Fruit fly (Drosophila melanogaster): ENCODE data around the gene Daao2.

Daao2 gene

DNA sequence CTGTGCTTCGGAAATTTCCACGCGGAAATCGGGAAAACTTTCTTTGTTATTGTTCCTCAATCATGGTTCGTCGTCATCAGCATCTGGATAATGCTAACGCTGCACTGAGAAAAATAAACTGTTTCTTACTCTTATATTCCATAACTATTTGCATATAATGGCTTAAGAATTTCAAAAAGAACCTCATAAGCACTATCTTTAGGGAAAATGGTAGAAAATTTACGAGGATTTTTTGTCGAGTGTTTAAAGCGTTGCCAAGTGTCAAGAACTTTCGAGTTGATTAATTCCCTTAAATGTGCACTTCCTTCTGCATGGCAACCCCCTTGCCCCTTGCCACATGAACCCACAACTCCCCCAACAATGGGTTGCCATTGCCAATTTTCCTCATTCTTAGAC is 14.8 kb upstream of the Daao2 start (continued):
- TF ChIP-seq ci (GFP tag; IDR thresholded peaks at IDR 0.05): peak; percentile 27; the same call in 1 of the 3 replicates
- peak; percentile 31 for TF ChIP-seq sima (GFP tag; optimal IDR thresholded peaks at IDR 0.05)
- TF ChIP-seq CoRest (tag; optimal IDR thresholded peaks at IDR 0.05): peak; percentile 57
- peak; percentile 28 for TF ChIP-seq CG12744 (GFP tag; optimal IDR thresholded peaks at IDR 0.05)
- peak; percentile 42 for TF ChIP-seq gsb-n (tag; optimal IDR thresholded peaks at IDR 0.05)
- TF ChIP-seq CG3281 (GFP tag; optimal IDR thresholded peaks at IDR 0.05): peak; percentile 35
- TF ChIP-seq CG7745 (tag; optimal IDR thresholded peaks at IDR 0.05): no peak
- TF ChIP-seq CG32767 (GFP tag; IDR thresholded peaks at IDR 0.05): peak; percentile 9; the same call in 1 of the 2 replicates
- peak; percentile 90 for TF ChIP-seq Med (GFP tag)
- TF ChIP-seq knrl (GFP tag; IDR thresholded peaks at IDR 0.05; ENCODE audit: partially characterized antibody): no peak
- TF ChIP-seq nmo (GFP tag; optimal IDR thresholded peaks at IDR 0.05): peak; percentile 77
- TF ChIP-seq vvl (GFP tag; IDR thresholded peaks at IDR 0.05): peak; percentile 49; the same call in 1 of the 2 replicates
- TF ChIP-seq zen2 (GFP tag; IDR thresholded peaks at IDR 0.05; ENCODE audit: partially characterized antibody): no peak
- TF ChIP-seq bbx (GFP tag; IDR thresholded peaks at IDR 0.05; ENCODE audit: partially characterized antibody): no peak
- TF ChIP-seq Tbp (GFP tag; optimal IDR thresholded peaks at IDR 0.05): no peak
- TF ChIP-seq CG12659 (GFP tag; optimal IDR thresholded peaks at IDR 0.05): peak; percentile 8
- no peak for TF ChIP-seq tup (GFP tag; optimal IDR thresholded peaks at IDR 0.05)
- no peak for TF ChIP-seq CG33213 (GFP tag; optimal IDR thresholded peaks at IDR 0.05)
- TF ChIP-seq Gug (GFP tag; IDR thresholded peaks at IDR 0.05): peak; percentile 32; the same call in 1 of the 4 replicates
- TF ChIP-seq ken (GFP tag; IDR thresholded peaks at IDR 0.05): peak; percentile 44; the same call in 1 of the 3 replicates
- TF ChIP-seq C15 (GFP tag; IDR thresholded peaks at IDR 0.05): no peak; the same call in 2 of the 3 replicates
- TF ChIP-seq croc (GFP tag; conservative IDR thresholded peaks at IDR 0.05): peak; percentile 42; the same call in 2 of the 3 replicates
- TF ChIP-seq sug (tag; optimal IDR thresholded peaks at IDR 0.05): no peak
- peak; percentile 39; the same call in 2 of the 3 replicates for TF ChIP-seq dysf (GFP tag; IDR thresholded peaks at IDR 0.05)
- no peak for TF ChIP-seq CG14050 (GFP tag; IDR thresholded peaks at IDR 0.05)
- TF ChIP-seq eve (GFP tag; optimal IDR thresholded peaks at IDR 0.05): peak in 1 of 2 experiments; percentile 88
- no peak for TF ChIP-seq Hr78 (GFP tag; optimal IDR thresholded peaks at IDR 0.05)
- TF ChIP-seq CG34376 (GFP tag; optimal IDR thresholded peaks at IDR 0.05): no peak
- TF ChIP-seq dati (GFP tag; IDR thresholded peaks at IDR 0.05): peak; percentile 62
- peak; percentile 44 for TF ChIP-seq CG1529 (GFP tag; optimal IDR thresholded peaks at IDR 0.05)
- TF ChIP-seq amos (GFP tag; IDR thresholded peaks at IDR 0.05; ENCODE audit: partially characterized antibody): no peak
- peak; percentile 46 for TF ChIP-seq Asciz (GFP tag; optimal IDR thresholded peaks at IDR 0.05)
- TF ChIP-seq MESR4 (GFP tag; optimal IDR thresholded peaks at IDR 0.05): no peak
- TF ChIP-seq CG9797 (GFP tag; optimal IDR thresholded peaks at IDR 0.05): no peak
- TF ChIP-seq CG4820 (GFP tag; optimal IDR thresholded peaks at IDR 0.05): peak; percentile 62
- peak; percentile 27 for TF ChIP-seq zfh2 (GFP tag; optimal IDR thresholded peaks at IDR 0.05)
- TF ChIP-seq exex (tag; optimal IDR thresholded peaks at IDR 0.05): no peak
- TF ChIP-seq B-H2 (GFP tag; optimal IDR thresholded peaks at IDR 0.05): no peak
- no peak for TF ChIP-seq h (optimal IDR thresholded peaks at IDR 0.05)
- no peak for TF ChIP-seq CG31365 (tag; optimal IDR thresholded peaks at IDR 0.05)
- no peak for TF ChIP-seq lbe (GFP tag; optimal IDR thresholded peaks at IDR 0.05)
- peak; percentile 12 for TF ChIP-seq p53 (GFP tag; optimal IDR thresholded peaks at IDR 0.05)
- peak; percentile 35 for TF ChIP-seq CG9609 (GFP tag; optimal IDR thresholded peaks at IDR 0.05)
- TF ChIP-seq Bgb (GFP tag; IDR thresholded peaks at IDR 0.05; ENCODE audit: partially characterized antibody): no peak
- TF ChIP-seq CG17612 (GFP tag; IDR thresholded peaks at IDR 0.05): no peak
- no peak for TF ChIP-seq CG8944 (GFP tag; optimal IDR thresholded peaks at IDR 0.05)
- TF ChIP-seq Max (GFP tag; optimal IDR thresholded peaks at IDR 0.05): no peak
- TF ChIP-seq psq (GFP tag; optimal IDR thresholded peaks at IDR 0.05): no peak
- TF ChIP-seq row (GFP tag; IDR thresholded peaks at IDR 0.05): no peak
- no peak for TF ChIP-seq prd (optimal IDR thresholded peaks at IDR 0.05)
- peak; percentile 50; the same call in 2 of the 3 replicates for TF ChIP-seq prd (GFP tag; IDR thresholded peaks at IDR 0.05)

Data from whole organism, embryonic.